Worm (Caenorhabditis elegans) whole organism, midembryonic: ENCODE data around the gene Y49F6B.12.

Experiments
- T22C8.4 ChIP-seq: fragments of 200-800 bp; sonication (Bioruptor generic); IDR thresholded peaks from 2 replicates; pipeline ENCODE4 v1.3.6; 2022; ENCODE audit warnings: missing genetic modification characterization, missing compliant biosample characterization
- cog-1 ChIP-seq: sonication (generic microtip); optimal IDR thresholded peaks from 2 replicates; lab custom pipeline; 2016; ENCODE audit warnings: missing genetic modification characterization, missing compliant biosample characterization
- flt-1 ChIP-seq: fragments of 200-800 bp; sonication (Bioruptor generic); IDR thresholded peaks from 2 replicates; pipeline ENCODE4 v1.3.6; 2022; ENCODE audit warnings: missing genetic modification characterization, missing compliant biosample characterization
- klf-2 ChIP-seq: fragments of 200-800 bp; sonication (Bioruptor generic); conservative IDR thresholded peaks from 2 replicates; pipeline ENCODE4 v1.3.6; 2022; ENCODE audit warnings: missing genetic modification reagents, missing genetic modification characterization, missing compliant biosample characterization
- med-1 ChIP-seq: sonication (generic microtip); optimal IDR thresholded peaks from 2 replicates; lab custom pipeline; 2017; ENCODE audit warnings: missing genetic modification characterization, mild to moderate bottlenecking, missing compliant biosample characterization, antibody characterized with exemption, missing genetic modification reagents; ENCODE audit not compliant: insufficient read depth
- ref-1 ChIP-seq: fragments of 200-800 bp; sonication (Bioruptor generic); conservative IDR thresholded peaks from 2 replicates; pipeline ENCODE4 v1.3.6; 2022; ENCODE audit warnings: missing genetic modification reagents, missing genetic modification characterization, missing compliant biosample characterization
- tab-1 ChIP-seq: fragments of 200-800 bp; sonication (Bioruptor generic); IDR thresholded peaks from 2 replicates; pipeline ENCODE4 v1.3.6; 2022; ENCODE audit warnings: missing genetic modification characterization, missing compliant biosample characterization
- ztf-23 ChIP-seq: fragments of 200-800 bp; sonication (Bioruptor generic); IDR thresholded peaks from 2 replicates; pipeline ENCODE4 v1.3.6; 2022; ENCODE audit warnings: missing genetic modification reagents, missing genetic modification characterization, missing compliant biosample characterization
- ztf-29 ChIP-seq: fragments of 200-800 bp; sonication (Bioruptor generic); IDR thresholded peaks from 2 replicates; pipeline ENCODE4 v1.3.6; 2022; ENCODE audit warnings: missing genetic modification reagents, missing genetic modification characterization, missing compliant biosample characterization

DNA sequence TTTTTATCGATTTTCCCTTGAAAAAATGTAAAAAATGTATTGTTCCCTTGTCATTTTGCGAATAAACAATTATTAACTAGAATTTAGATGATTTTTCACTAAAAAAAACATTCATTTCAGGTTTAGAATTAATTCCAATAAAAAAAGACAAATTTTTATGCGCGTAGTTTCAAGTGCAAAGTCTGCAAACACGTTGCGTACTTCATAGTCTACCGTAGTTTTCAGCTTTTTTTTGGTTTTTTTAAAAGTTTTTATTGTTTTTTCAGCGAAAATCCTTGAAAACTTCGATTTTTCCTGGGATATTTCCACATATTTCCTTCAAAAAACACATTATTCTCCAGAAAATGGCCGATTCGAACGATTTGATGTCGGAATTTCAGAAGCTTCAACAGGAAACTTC is 18.7 kb downstream of the Y49F6B.12 start, which contains the start of gene C16C8.11:
- TF ChIP-seq ref-1 (no peak), klf-2 (GFP tag; lab: Robert Waterston, UW) (no peak), flt-1 (GFP tag; lab: Robert Waterston, UW) (no peak), med-1 (GFP tag; lab: Kevin White, UChicago) (no peak), cog-1 (tag; lab: Kevin White, UChicago) (no peak), tab-1 (GFP tag; lab: Robert Waterston, UW) (no peak), ztf-29 (GFP tag; lab: Robert Waterston, UW) (no peak), ztf-23 (no peak), T22C8.4 (no peak)
